Fruit fly (Drosophila melanogaster) whole organism, pupa: ENCODE results near the gene bif.

ENCODE experiments used
- CG10348 ChIP-seq: fragments of 200-800 bp; sonication (Bioruptor generic); IDR thresholded peaks from 2 replicates; pipeline ENCODE4 v1.3.6; 2022; ENCODE audit warnings: missing biosample characterization, missing genetic modification characterization
- CG12605 ChIP-seq: fragments of 200-800 bp; sonication (Bioruptor generic); IDR thresholded peaks from 2 replicates; pipeline ENCODE4 v1.3.6; 2022; ENCODE audit warnings: missing biosample characterization, missing genetic modification characterization
- CG13204 ChIP-seq: fragments of 200-800 bp; sonication (Bioruptor generic); optimal IDR thresholded peaks from 2 replicates; lab custom pipeline; 2018; ENCODE audit warnings: missing biosample characterization, mild to moderate bottlenecking, missing genetic modification characterization, moderate library complexity
- CG14655 ChIP-seq: fragments of 200-800 bp; sonication (Bioruptor generic); optimal IDR thresholded peaks from 3 replicates; lab custom pipeline; 2017; ENCODE audit warnings: mild to moderate bottlenecking, missing biosample characterization, missing genetic modification reagents, missing genetic modification characterization
- CG15710 ChIP-seq: fragments of 200-800 bp; sonication (Bioruptor generic); optimal IDR thresholded peaks from 2 replicates; lab custom pipeline; 2018; ENCODE audit warnings: missing biosample characterization, mild to moderate bottlenecking, missing genetic modification characterization, moderate library complexity
- CG17806 ChIP-seq: fragments of 200-800 bp; sonication (Bioruptor generic); optimal IDR thresholded peaks from 2 replicates; lab custom pipeline; 2018; ENCODE audit warnings: missing biosample characterization, mild to moderate bottlenecking, missing genetic modification characterization, moderate library complexity
- CG32121 ChIP-seq: fragments of 200-800 bp; sonication (Bioruptor generic); IDR thresholded peaks from 2 replicates; pipeline ENCODE4 v1.3.6; 2022; ENCODE audit warnings: missing biosample characterization, missing genetic modification characterization
- CG34367 ChIP-seq: fragments of 200-800 bp; sonication (Bioruptor generic); optimal IDR thresholded peaks from 2 replicates; lab custom pipeline; 2018; ENCODE audit warnings: missing biosample characterization, mild to moderate bottlenecking, missing genetic modification characterization
- CG4496 ChIP-seq: fragments of 200-800 bp; sonication (Bioruptor generic); IDR thresholded peaks from 3 replicates; pipeline ENCODE4 v1.3.6; 2022; ENCODE audit warnings: missing biosample characterization, missing genetic modification characterization
- CG8159 ChIP-seq: fragments of 200-800 bp; sonication (Bioruptor generic); optimal IDR thresholded peaks from 3 replicates; lab custom pipeline; 2018; ENCODE audit warnings: missing biosample characterization, mild to moderate bottlenecking, missing genetic modification characterization, moderate library complexity
- CG8301 ChIP-seq: fragments of 200-800 bp; sonication (Bioruptor generic); optimal IDR thresholded peaks from 2 replicates; lab custom pipeline; 2018; ENCODE audit warnings: missing biosample characterization, mild to moderate bottlenecking, missing genetic modification characterization
- CG9948 ChIP-seq: fragments of 200-800 bp; sonication (Bioruptor generic); optimal IDR thresholded peaks from 2 replicates; lab custom pipeline; 2018; ENCODE audit warnings: missing biosample characterization, mild to moderate bottlenecking, missing genetic modification characterization, moderate library complexity
- D1 ChIP-seq: fragments of 200-800 bp; sonication (Bioruptor generic); optimal IDR thresholded peaks from 2 replicates; lab custom pipeline; 2018; ENCODE audit warnings: missing biosample characterization, mild to moderate bottlenecking, missing genetic modification characterization, moderate library complexity
- EcR ChIP-seq: fragments of 200-800 bp; sonication (Bioruptor generic); optimal IDR thresholded peaks from 3 replicates; lab custom pipeline; 2019; ENCODE audit warnings: missing biosample characterization, missing genetic modification characterization, mild to moderate bottlenecking, moderate library complexity, missing genetic modification reagents
- Ets98B ChIP-seq: fragments of 200-800 bp; sonication (Bioruptor generic); IDR thresholded peaks from 2 replicates; pipeline ENCODE4 v1.3.6; 2022; ENCODE audit warnings: missing biosample characterization, missing genetic modification characterization
- Pif1A ChIP-seq: fragments of 200-800 bp; sonication (Bioruptor generic); optimal IDR thresholded peaks from 3 replicates; lab custom pipeline; 2016; ENCODE audit warnings: missing biosample characterization, missing genetic modification characterization
- Pif1B ChIP-seq: fragments of 200-800 bp; sonication (Bioruptor generic); optimal IDR thresholded peaks from 3 replicates; lab custom pipeline; 2016; ENCODE audit warnings: missing biosample characterization, missing genetic modification characterization
- Snoo ChIP-seq: fragments of 200-800 bp; sonication (Bioruptor generic); optimal IDR thresholded peaks from 3 replicates; lab custom pipeline; 2017; ENCODE audit warnings: missing biosample characterization, mild to moderate bottlenecking, missing genetic modification characterization, inconsistent platforms
- fd96Ca ChIP-seq: fragments of 200-800 bp; sonication (Bioruptor generic); IDR thresholded peaks from 3 replicates; pipeline ENCODE4 v1.3.6; 2022; ENCODE audit warnings: missing biosample characterization, missing genetic modification characterization
- gl ChIP-seq: fragments of 200-800 bp; sonication (Bioruptor generic); optimal IDR thresholded peaks from 2 replicates; lab custom pipeline; 2018; ENCODE audit warnings: missing biosample characterization, mild to moderate bottlenecking, missing genetic modification characterization
- rn ChIP-seq: fragments of 200-800 bp; sonication (Bioruptor generic); IDR thresholded peaks from 2 replicates; pipeline ENCODE4 v1.3.6; 2022; ENCODE audit warnings: missing biosample characterization, missing genetic modification characterization

The bif gene

dm6 chrX:11714529-11715262, 35.9 kb downstream of the bif start:
- TF ChIP-seq fd96Ca (GFP tag; lab: Robert Waterston, UW): peak; percentile 74
- peak; percentile 66 for TF ChIP-seq CG32121 (GFP tag; lab: Robert Waterston, UW)
- peak; percentile 8 for TF ChIP-seq CG13204 (GFP tag; lab: Kevin White, UChicago)
- TF ChIP-seq CG10348 (GFP tag; lab: Robert Waterston, UW): no peak; the same call in 1 of the 2 replicates
- TF ChIP-seq CG17806: peak; percentile 37
- TF ChIP-seq CG4496: peak; percentile 86; the same call in 2 of the 3 replicates
- TF ChIP-seq Ets98B (GFP tag; lab: Robert Waterston, UW): peak; percentile 75
- no peak for TF ChIP-seq CG8301 (tag; lab: Kevin White, UChicago)
- TF ChIP-seq Snoo: no peak
- TF ChIP-seq Pif1A: peak; percentile 3
- TF ChIP-seq Pif1B (GFP tag; lab: Kevin White, UChicago): peak; percentile 59
- no peak for TF ChIP-seq D1 (tag; lab: Kevin White, UChicago)
- peak; percentile 38; the same call in 1 of the 2 replicates for TF ChIP-seq rn
- TF ChIP-seq, all 21 proteins: peak for 9

- TF ChIP-seq CG17806 (peak; percentile 47), Pif1B (GFP tag; lab: Kevin White, UChicago) (peak; percentile 34), CG13204 (GFP tag; lab: Kevin White, UChicago) (no peak), gl (tag; lab: Kevin White, UChicago) (no peak), CG32121 (GFP tag; lab: Robert Waterston, UW) (no peak), rn (no peak), D1 (tag; lab: Kevin White, UChicago) (peak; percentile 22), CG15710 (peak; percentile 52), Ets98B (GFP tag; lab: Robert Waterston, UW) (no peak), CG4496 (peak; percentile 31), Pif1A (peak; percentile 45), fd96Ca (GFP tag; lab: Robert Waterston, UW) (no peak; the same call in none of the 3 replicates), Snoo (peak; percentile 19), CG8301 (tag; lab: Kevin White, UChicago) (peak; percentile 57), EcR (no peak), CG14655 (peak; percentile 52), CG9948 (tag; lab: Kevin White, UChicago) (peak; percentile 44), CG10348 (GFP tag; lab: Robert Waterston, UW) (no peak), CG12605 (no peak), CG8159 (tag; lab: Kevin White, UChicago) (peak; percentile 43), CG34367 (tag; lab: Kevin White, UChicago) (no peak)
- TF ChIP-seq, all 21 proteins: peak for 11
These were observed 36.5 kb downstream of the bif start, which contains the start of gene Amun for dm6 chrX:11715263-11715659. TSS of gene Amun (minus strand) at chrX:11715565.

- TF ChIP-seq Snoo (peak; percentile 89), CG9948 (tag; lab: Kevin White, UChicago) (peak; percentile 89), CG34367 (tag; lab: Kevin White, UChicago) (peak; percentile 88), CG17806 (peak; percentile 88), CG14655 (peak; percentile 95), CG8301 (tag; lab: Kevin White, UChicago) (peak; percentile 93), D1 (tag; lab: Kevin White, UChicago) (peak; percentile 87), CG10348 (GFP tag; lab: Robert Waterston, UW) (peak; percentile 56), fd96Ca (GFP tag; lab: Robert Waterston, UW) (peak; percentile 91), gl (tag; lab: Kevin White, UChicago) (peak; percentile 81), Pif1B (GFP tag; lab: Kevin White, UChicago) (peak; percentile 94), CG15710 (peak; percentile 90), CG13204 (GFP tag; lab: Kevin White, UChicago) (peak; percentile 79), CG32121 (GFP tag; lab: Robert Waterston, UW) (peak; percentile 86), CG12605 (peak; percentile 78), CG8159 (tag; lab: Kevin White, UChicago) (peak; percentile 95), Pif1A (peak; percentile 85), EcR (no peak), CG4496 (peak; percentile 76), rn (peak; percentile 61), Ets98B (GFP tag; lab: Robert Waterston, UW) (peak; percentile 58)
- TF ChIP-seq, all 21 proteins: peak for 20
These were observed 37.4 kb downstream of the bif start for dm6 chrX:11715937-11716730.

dm6 chrX:11716731-11717326, 38.1 kb downstream of the bif start, which contains the start of gene prtp:
TSS of gene prtp (plus strand) at chrX:11716756.
- TF ChIP-seq rn: no peak
- TF ChIP-seq Snoo: no peak
- TF ChIP-seq CG15710: no peak
- no peak for TF ChIP-seq gl (tag; lab: Kevin White, UChicago)
- no peak for TF ChIP-seq Pif1A
- TF ChIP-seq CG13204 (GFP tag; lab: Kevin White, UChicago): no peak
- TF ChIP-seq D1 (tag; lab: Kevin White, UChicago): no peak
- no peak for TF ChIP-seq CG8159 (tag; lab: Kevin White, UChicago)
- TF ChIP-seq CG14655: no peak
- TF ChIP-seq CG10348 (GFP tag; lab: Robert Waterston, UW): no peak
- TF ChIP-seq CG8301 (tag; lab: Kevin White, UChicago): no peak

- TF ChIP-seq CG8159 (tag; lab: Kevin White, UChicago) (no peak), D1 (tag; lab: Kevin White, UChicago) (no peak), CG4496 (no peak), CG34367 (tag; lab: Kevin White, UChicago) (no peak), CG12605 (no peak), CG10348 (GFP tag; lab: Robert Waterston, UW) (no peak), Snoo (no peak), Ets98B (GFP tag; lab: Robert Waterston, UW) (no peak), Pif1B (GFP tag; lab: Kevin White, UChicago) (no peak), CG15710 (no peak), CG32121 (GFP tag; lab: Robert Waterston, UW) (no peak), CG8301 (tag; lab: Kevin White, UChicago) (no peak), CG9948 (tag; lab: Kevin White, UChicago) (no peak), gl (tag; lab: Kevin White, UChicago) (no peak)
- TF ChIP-seq, all 21 proteins: peak for 0
These were observed 39.1 kb downstream of the bif start for dm6 chrX:11717892-11718291.
